ENCODE assay signal across 1 fruit fly cellular context in genomic region chr4:982791-983407, dm6.
TF ChIP-seq lines count a peak whose summit lies in the region.

No protein-coding gene starts in this region.

TF ChIP-seq in whole organism, embryonic, 481 proteins besides CTCF, POLR2A, EP300 and RAD21 (continued from another document and continues in another):
- TF ChIP-seq CG4404 (GFP tag; IDR thresholded peaks at IDR 0.05; lab: Robert Waterston, UW) (no peak), CG31388 (GFP tag; optimal IDR thresholded peaks at IDR 0.05; lab: Kevin White, UChicago) (peak; percentile 12), CG8359 (GFP tag; optimal IDR thresholded peaks at IDR 0.05; lab: Kevin White, UChicago; ENCODE audit: borderline replicate concordance) (peak; percentile 22), CG16813 (GFP tag; IDR thresholded peaks at IDR 0.05; lab: Robert Waterston, UW; ENCODE audit: partially characterized antibody) (no peak), Xrp1 (GFP tag; IDR thresholded peaks at IDR 0.05; lab: Robert Waterston, UW) (peak; percentile 87), CG5180 (GFP tag; optimal IDR thresholded peaks at IDR 0.05; lab: Kevin White, UChicago) (no peak), CG5245 (GFP tag; optimal IDR thresholded peaks at IDR 0.05; lab: Kevin White, UChicago) (peak; percentile 72), CG32772 (GFP tag; IDR thresholded peaks at IDR 0.05; lab: Robert Waterston, UW) (no peak), CG2875 (GFP tag; optimal IDR thresholded peaks at IDR 0.05; lab: Kevin White, UChicago) (peak; percentile 79), esg (GFP tag; conservative IDR thresholded peaks at IDR 0.05; lab: Robert Waterston, UW) (peak; percentile 65), CG32767 (GFP tag; IDR thresholded peaks at IDR 0.05; lab: Robert Waterston, UW) (no peak; the same call in 1 of the 2 replicates), CG1529 (GFP tag; optimal IDR thresholded peaks at IDR 0.05; lab: Kevin White, UChicago) (peak; percentile 70), CG9609 (GFP tag; optimal IDR thresholded peaks at IDR 0.05; lab: Kevin White, UChicago) (peak; percentile 55), CG6683 (GFP tag; optimal IDR thresholded peaks at IDR 0.05; lab: Kevin White, UChicago) (peak; percentile 50), E2f2 (GFP tag; IDR thresholded peaks at IDR 0.05; lab: Robert Waterston, UW) (peak; percentile 48; the same call in 1 of the 2 replicates), grau (tag; optimal IDR thresholded peaks at IDR 0.05; lab: Kevin White, UChicago) (peak; percentile 68), NC2β (GFP tag; optimal IDR thresholded peaks at IDR 0.05; lab: Kevin White, UChicago) (peak; percentile 62), Deaf1 (tag; optimal IDR thresholded peaks at IDR 0.05; lab: Kevin White, UChicago) (peak; percentile 57), Lim3 (GFP tag; IDR thresholded peaks at IDR 0.05; lab: Robert Waterston, UW) (no peak), unpg (GFP tag; optimal IDR thresholded peaks at IDR 0.05; lab: Kevin White, UChicago) (peak; percentile 82), twi (tag; optimal IDR thresholded peaks at IDR 0.05; lab: Kevin White, UChicago) (peak; percentile 48), toy (GFP tag; IDR thresholded peaks at IDR 0.05; lab: Robert Waterston, UW) (no peak; the same call in 1 of the 2 replicates), onecut (GFP tag; IDR thresholded peaks at IDR 0.05; lab: Robert Waterston, UW) (peak; percentile 77), lov (optimal IDR thresholded peaks at IDR 0.05; lab: Kevin White, UChicago) (no peak), lov (GFP tag; IDR thresholded peaks at IDR 0.05; lab: Robert Waterston, UW) (0 out of 3 replicates have a peak, but pooled peaks have one; percentile 52), CG11695 (GFP tag; IDR thresholded peaks at IDR 0.05; lab: Robert Waterston, UW) (peak; percentile 78), cad (GFP tag; optimal IDR thresholded peaks at IDR 0.05; lab: Kevin White, UChicago) (no peak), CG6654 (GFP tag; optimal IDR thresholded peaks at IDR 0.05; lab: Kevin White, UChicago) (peak; percentile 36), lola (GFP tag; optimal IDR thresholded peaks at IDR 0.05; lab: Kevin White, UChicago) (peak in 1 of 3 experiments; percentile 70), Hand (GFP tag; optimal IDR thresholded peaks at IDR 0.05; lab: Kevin White, UChicago) (peak; percentile 61), Rx (GFP tag; IDR thresholded peaks at IDR 0.05; lab: Robert Waterston, UW) (no peak; the same call in 1 of the 2 replicates), Eip74EF (GFP tag; optimal IDR thresholded peaks at IDR 0.05; lab: Kevin White, UChicago) (peak in 1 of 2 experiments; percentile 37), scrt (GFP tag; optimal IDR thresholded peaks at IDR 0.05; lab: Kevin White, UChicago) (peak; percentile 53), fd96Cb (tag; optimal IDR thresholded peaks at IDR 0.05; lab: Kevin White, UChicago) (peak; percentile 71), sug (tag; optimal IDR thresholded peaks at IDR 0.05; lab: Kevin White, UChicago) (peak; percentile 18), CG2120 (GFP tag; optimal IDR thresholded peaks at IDR 0.05; lab: Kevin White, UChicago) (peak; percentile 62), schlank (tag; optimal IDR thresholded peaks at IDR 0.05; lab: Kevin White, UChicago) (peak; percentile 16), chm (GFP tag; IDR thresholded peaks at IDR 0.05; lab: Robert Waterston, UW) (peak; percentile 76; the same call in 1 of the 2 replicates), p53 (GFP tag; optimal IDR thresholded peaks at IDR 0.05; lab: Kevin White, UChicago) (peak; percentile 25), Gug (GFP tag; IDR thresholded peaks at IDR 0.05; lab: Robert Waterston, UW) (peak; percentile 52; the same call in 2 of the 4 replicates), abd-A (tag; optimal IDR thresholded peaks at IDR 0.05; lab: Kevin White, UChicago) (peak; percentile 18), Atf-2 (GFP tag; optimal IDR thresholded peaks at IDR 0.05; lab: Kevin White, UChicago) (peak; percentile 57), slou (GFP tag; optimal IDR thresholded peaks at IDR 0.05; lab: Kevin White, UChicago) (peak; percentile 55), Atf3 (GFP tag; optimal IDR thresholded peaks at IDR 0.05; lab: Kevin White, UChicago) (peak; percentile 55), pfk (GFP tag; optimal IDR thresholded peaks at IDR 0.05; lab: Kevin White, UChicago) (no peak), btn (GFP tag; optimal IDR thresholded peaks at IDR 0.05; lab: Kevin White, UChicago) (peak; percentile 39), ems (GFP tag; optimal IDR thresholded peaks at IDR 0.05; lab: Kevin White, UChicago) (peak; percentile 47), tgo (GFP tag; IDR thresholded peaks at IDR 0.05; lab: Robert Waterston, UW) (peak; percentile 78), Bteb2 (GFP tag; optimal IDR thresholded peaks at IDR 0.05; lab: Kevin White, UChicago) (peak; percentile 52), CG4854 (GFP tag; optimal IDR thresholded peaks at IDR 0.05; lab: Kevin White, UChicago) (peak; percentile 12), Six4 (GFP tag; optimal IDR thresholded peaks at IDR 0.05; lab: Kevin White, UChicago) (peak; percentile 71), br (optimal IDR thresholded peaks at IDR 0.05; lab: Kevin White, UChicago) (no peak), pros (GFP tag; optimal IDR thresholded peaks at IDR 0.05; lab: Kevin White, UChicago) (peak; percentile 68), CG33213 (GFP tag; optimal IDR thresholded peaks at IDR 0.05; lab: Kevin White, UChicago) (peak; percentile 67), CG3847 (GFP tag; IDR thresholded peaks at IDR 0.05; lab: Robert Waterston, UW) (no peak), CG2199 (GFP tag; IDR thresholded peaks at IDR 0.05; lab: Robert Waterston, UW) (peak; percentile 77; the same call in 1 of the 3 replicates), CG13424 (tag; optimal IDR thresholded peaks at IDR 0.05; lab: Kevin White, UChicago) (peak; percentile 62), pnt (GFP tag; optimal IDR thresholded peaks at IDR 0.05; lab: Kevin White, UChicago) (peak; percentile 66), usp (GFP tag; optimal IDR thresholded peaks at IDR 0.05; lab: Kevin White, UChicago) (no peak), CG2889 (GFP tag; IDR thresholded peaks at IDR 0.05; lab: Robert Waterston, UW) (peak; percentile 71; the same call in 2 of the 3 replicates), Hr51 (GFP tag; optimal IDR thresholded peaks at IDR 0.05; lab: Kevin White, UChicago) (peak; percentile 26 to 74), sr (GFP tag; IDR thresholded peaks at IDR 0.05; lab: Robert Waterston, UW) (no peak), sima (GFP tag; optimal IDR thresholded peaks at IDR 0.05; lab: Kevin White, UChicago) (peak; percentile 5), CG7357 (GFP tag; IDR thresholded peaks at IDR 0.05; lab: Robert Waterston, UW) (peak; percentile 44; the same call in 1 of the 3 replicates), Oli (tag; optimal IDR thresholded peaks at IDR 0.05; lab: Kevin White, UChicago) (peak; percentile 76), CG15601 (tag; optimal IDR thresholded peaks at IDR 0.05; lab: Kevin White, UChicago) (peak; percentile 78), CG7987 (GFP tag; optimal IDR thresholded peaks at IDR 0.05; lab: Kevin White, UChicago) (peak; percentile 39), eve (GFP tag; optimal IDR thresholded peaks at IDR 0.05; lab: Kevin White, UChicago) (peak in 1 of 2 experiments; percentile 64), wor (GFP tag; IDR thresholded peaks at IDR 0.05; lab: Robert Waterston, UW) (peak; percentile 64), CG9876 (GFP tag; optimal IDR thresholded peaks at IDR 0.05; lab: Kevin White, UChicago) (peak; percentile 7), eyg (GFP tag; optimal IDR thresholded peaks at IDR 0.05; lab: Kevin White, UChicago) (peak; percentile 50), croc (GFP tag; conservative IDR thresholded peaks at IDR 0.05; lab: Robert Waterston, UW) (peak; percentile 43; the same call in 1 of the 3 replicates), Ada2b (GFP tag; IDR thresholded peaks at IDR 0.05; lab: Robert Waterston, UW) (peak; percentile 75; the same call in 1 of the 2 replicates), Chrac-16 (GFP tag; optimal IDR thresholded peaks at IDR 0.05; lab: Kevin White, UChicago) (peak; percentile 67), wdn (GFP tag; IDR thresholded peaks at IDR 0.05; lab: Robert Waterston, UW) (no peak), CG43689 (GFP tag; IDR thresholded peaks at IDR 0.05; lab: Robert Waterston, UW) (no peak), en (GFP tag; optimal IDR thresholded peaks at IDR 0.05; lab: Kevin White, UChicago) (peak; percentile 47), Xbp1 (GFP tag; optimal IDR thresholded peaks at IDR 0.05; lab: Kevin White, UChicago) (peak; percentile 86), CG4282 (GFP tag; optimal IDR thresholded peaks at IDR 0.05; lab: Kevin White, UChicago) (peak; percentile 8), disco-r (GFP tag; optimal IDR thresholded peaks at IDR 0.05; lab: Kevin White, UChicago) (peak; percentile 57), vvl (GFP tag; IDR thresholded peaks at IDR 0.05; lab: Robert Waterston, UW) (peak; percentile 93; the same call in 1 of the 2 replicates), nmo (GFP tag; optimal IDR thresholded peaks at IDR 0.05; lab: Kevin White, UChicago) (peak; percentile 79), Sox100B (GFP tag; optimal IDR thresholded peaks at IDR 0.05; lab: Kevin White, UChicago) (peak; percentile 70), maf-S (GFP tag; optimal IDR thresholded peaks at IDR 0.05; lab: Kevin White, UChicago) (peak; percentile 19), tio (GFP tag; optimal IDR thresholded peaks at IDR 0.05; lab: Kevin White, UChicago) (peak; percentile 70), her (GFP tag; optimal IDR thresholded peaks at IDR 0.05; lab: Kevin White, UChicago) (peak; percentile 56), Ets97D (GFP tag; optimal IDR thresholded peaks at IDR 0.05; lab: Kevin White, UChicago) (peak; percentile 39), bsh (GFP tag; optimal IDR thresholded peaks at IDR 0.05; lab: Kevin White, UChicago) (peak in 1 of 2 experiments; percentile 91), NfI (GFP tag; optimal IDR thresholded peaks at IDR 0.05; lab: Kevin White, UChicago) (peak; percentile 63), shn (GFP tag; optimal IDR thresholded peaks at IDR 0.05; lab: Kevin White, UChicago) (peak; percentile 47), CG2116 (GFP tag; optimal IDR thresholded peaks at IDR 0.05; lab: Kevin White, UChicago) (peak; percentile 16), CrebB (tag; optimal IDR thresholded peaks at IDR 0.05; lab: Kevin White, UChicago) (peak; percentile 36), Oaz (GFP tag; IDR thresholded peaks at IDR 0.05; lab: Robert Waterston, UW) (no peak), tap (tag; optimal IDR thresholded peaks at IDR 0.05; lab: Kevin White, UChicago) (peak; percentile 71), CG7839 (tag; optimal IDR thresholded peaks at IDR 0.05; lab: Kevin White, UChicago) (peak; percentile 77), row (GFP tag; IDR thresholded peaks at IDR 0.05; lab: Robert Waterston, UW) (peak; percentile 89), CG6765 (GFP tag; optimal IDR thresholded peaks at IDR 0.05; lab: Kevin White, UChicago) (peak; percentile 19), CG31441 (GFP tag; IDR thresholded peaks at IDR 0.05; lab: Robert Waterston, UW) (peak; percentile 76), Bdp1 (GFP tag; optimal IDR thresholded peaks at IDR 0.05; lab: Kevin White, UChicago) (peak; percentile 62), CG4707 (GFP tag; optimal IDR thresholded peaks at IDR 0.05; lab: Kevin White, UChicago) (peak; percentile 58), Drgx (GFP tag; IDR thresholded peaks at IDR 0.05; lab: Robert Waterston, UW) (no peak), CG4424 (GFP tag; optimal IDR thresholded peaks at IDR 0.05; lab: Kevin White, UChicago) (peak; percentile 77), gcm (GFP tag; optimal IDR thresholded peaks at IDR 0.05; lab: Kevin White, UChicago) (peak; percentile 58), CG5953 (GFP tag; IDR thresholded peaks at IDR 0.05; lab: Robert Waterston, UW) (peak; percentile 67), CG7271 (tag; optimal IDR thresholded peaks at IDR 0.05; lab: Kevin White, UChicago) (no peak), CG34376 (GFP tag; optimal IDR thresholded peaks at IDR 0.05; lab: Kevin White, UChicago) (no peak), vfl (GFP tag; optimal IDR thresholded peaks at IDR 0.05; lab: Kevin White, UChicago) (no peak), CG15696 (tag; optimal IDR thresholded peaks at IDR 0.05; lab: Kevin White, UChicago) (no peak), CG7928 (GFP tag; optimal IDR thresholded peaks at IDR 0.05; lab: Kevin White, UChicago) (peak; percentile 17), Ssrp (tag; optimal IDR thresholded peaks at IDR 0.05; lab: Kevin White, UChicago) (no peak), bcd (GFP tag; optimal IDR thresholded peaks at IDR 0.05; lab: Kevin White, UChicago) (peak; percentile 65), CG7372 (GFP tag; IDR thresholded peaks at IDR 0.05; lab: Robert Waterston, UW) (0 out of 2 replicates have a peak, but pooled peaks have one; percentile 17), gem (tag; optimal IDR thresholded peaks at IDR 0.05; lab: Kevin White, UChicago) (peak; percentile 87), H2.0 (GFP tag; IDR thresholded peaks at IDR 0.05; lab: Robert Waterston, UW) (no peak; the same call in 1 of the 2 replicates), Mes4 (GFP tag; optimal IDR thresholded peaks at IDR 0.05; lab: Kevin White, UChicago) (peak; percentile 65), D (optimal IDR thresholded peaks at IDR 0.05; lab: Kevin White, UChicago) (no peak), D (GFP tag; optimal IDR thresholded peaks at IDR 0.05; lab: Kevin White, UChicago) (peak; percentile 76), gsb-n (tag; optimal IDR thresholded peaks at IDR 0.05; lab: Kevin White, UChicago) (peak; percentile 84), knrl (GFP tag; IDR thresholded peaks at IDR 0.05; lab: Robert Waterston, UW; ENCODE audit: partially characterized antibody) (no peak), ATbp (GFP tag; optimal IDR thresholded peaks at IDR 0.05; lab: Kevin White, UChicago) (peak; percentile 84), CG17912 (GFP tag; optimal IDR thresholded peaks at IDR 0.05; lab: Kevin White, UChicago) (no peak), CG17802 (tag; optimal IDR thresholded peaks at IDR 0.05; lab: Kevin White, UChicago) (peak; percentile 56), sisA (GFP tag; IDR thresholded peaks at IDR 0.05; lab: Robert Waterston, UW) (no peak), CG17385 (GFP tag; optimal IDR thresholded peaks at IDR 0.05; lab: Kevin White, UChicago) (peak; percentile 74), oc (tag; optimal IDR thresholded peaks at IDR 0.05; lab: Kevin White, UChicago) (peak; percentile 86), CG10274 (GFP tag; optimal IDR thresholded peaks at IDR 0.05; lab: Kevin White, UChicago) (no peak), odd (GFP tag; optimal IDR thresholded peaks at IDR 0.05; lab: Kevin White, UChicago) (no peak), cwo (GFP tag; optimal IDR thresholded peaks at IDR 0.05; lab: Kevin White, UChicago) (peak; percentile 62), dmrt99B (tag; optimal IDR thresholded peaks at IDR 0.05; lab: Kevin White, UChicago) (peak; percentile 83), insv (GFP tag; optimal IDR thresholded peaks at IDR 0.05; lab: Kevin White, UChicago) (no peak)
